Fruit fly (Drosophila melanogaster) whole organism, embryonic: ENCODE measurements around the gene senju.

Source experiments
- C15 ChIP-seq: fragments of 200-800 bp; sonication (Bioruptor generic); IDR thresholded peaks from 3 replicates; pipeline ENCODE4 v1.3.6; 2022; ENCODE audit warnings: missing biosample characterization, missing genetic modification characterization
- CG10431 ChIP-seq: fragments of 200-800 bp; sonication (Bioruptor generic); optimal IDR thresholded peaks from 3 replicates; lab custom pipeline; 2018; ENCODE audit warnings: missing biosample characterization, mild to moderate bottlenecking, missing genetic modification characterization
- CG15479 ChIP-seq: fragments of 200-800 bp; sonication (Bioruptor generic); optimal IDR thresholded peaks from 3 replicates; lab custom pipeline; 2019; ENCODE audit warnings: missing biosample characterization, mild to moderate bottlenecking, missing genetic modification characterization, moderate library complexity
- CG1603 ChIP-seq: fragments of 200-800 bp; sonication (Bioruptor generic); optimal IDR thresholded peaks from 2 replicates; lab custom pipeline; 2019; ENCODE audit warnings: missing biosample characterization, mild to moderate bottlenecking, missing genetic modification characterization, moderate library complexity
- CG18619 ChIP-seq: fragments of 200-800 bp; sonication (Bioruptor generic); optimal IDR thresholded peaks from 3 replicates; lab custom pipeline; 2017; ENCODE audit warnings: missing biosample characterization, mild to moderate bottlenecking, missing genetic modification characterization
- CG2129 ChIP-seq: fragments of 200-800 bp; sonication (Bioruptor generic); IDR thresholded peaks from 2 replicates; pipeline ENCODE4 v1.3.6; 2022; ENCODE audit warnings: missing biosample characterization, missing genetic modification characterization; ENCODE audit not compliant: partially characterized antibody
- CG31365 ChIP-seq: fragments of 200-800 bp; sonication (Bioruptor generic); optimal IDR thresholded peaks from 2 replicates; lab custom pipeline; 2018; ENCODE audit warnings: missing biosample characterization, mild to moderate bottlenecking, missing genetic modification characterization
- CG3407 ChIP-seq: fragments of 200-800 bp; sonication (Bioruptor generic); optimal IDR thresholded peaks from 2 replicates; lab custom pipeline; 2018; ENCODE audit warnings: missing biosample characterization, mild to moderate bottlenecking, missing genetic modification characterization
- CG34422 ChIP-seq: fragments of 200-800 bp; sonication (Bioruptor generic); IDR thresholded peaks from 3 replicates; pipeline ENCODE4 v1.3.6; 2022; ENCODE audit warnings: missing biosample characterization, missing genetic modification characterization
- CG4707 ChIP-seq: fragments of 200-800 bp; sonication (Bioruptor generic); optimal IDR thresholded peaks from 2 replicates; lab custom pipeline; 2018; ENCODE audit warnings: missing biosample characterization, mild to moderate bottlenecking, missing genetic modification characterization, moderate library complexity
- CG7357 ChIP-seq: fragments of 200-800 bp; sonication (Bioruptor generic); IDR thresholded peaks from 3 replicates; pipeline ENCODE4 v1.3.6; 2022; ENCODE audit warnings: missing biosample characterization, missing genetic modification characterization
- CG8089 ChIP-seq: fragments of 200-800 bp; sonication (Bioruptor generic); optimal IDR thresholded peaks from 3 replicates; lab custom pipeline; 2016; ENCODE audit warnings: missing biosample characterization, missing genetic modification characterization
- CG8765 ChIP-seq: fragments of 200-800 bp; sonication (Bioruptor generic); IDR thresholded peaks from 2 replicates; pipeline ENCODE4 v1.3.6; 2022; ENCODE audit warnings: missing biosample characterization, missing genetic modification characterization
- Chrac-16 ChIP-seq: fragments of 200-800 bp; sonication (Bioruptor generic); optimal IDR thresholded peaks from 3 replicates; lab custom pipeline; 2016; ENCODE audit warnings: missing biosample characterization, missing genetic modification characterization
- D19B ChIP-seq: fragments of 200-800 bp; sonication (Bioruptor generic); optimal IDR thresholded peaks from 2 replicates; lab custom pipeline; 2017; ENCODE audit warnings: missing biosample characterization, mild to moderate bottlenecking, missing genetic modification characterization
- Dek ChIP-seq: fragments of 200-800 bp; sonication (Bioruptor generic); optimal IDR thresholded peaks from 3 replicates; lab custom pipeline; 2019; ENCODE audit warnings: missing biosample characterization, mild to moderate bottlenecking, missing genetic modification characterization, moderate library complexity
- Drgx ChIP-seq: fragments of 200-800 bp; sonication (Bioruptor generic); IDR thresholded peaks from 2 replicates; pipeline ENCODE4 v1.3.6; 2022; ENCODE audit warnings: missing biosample characterization, missing genetic modification characterization
- Fer2 ChIP-seq: fragments of 200-800 bp; sonication (Bioruptor generic); optimal IDR thresholded peaks from 2 replicates; lab custom pipeline; 2018; ENCODE audit warnings: missing biosample characterization, mild to moderate bottlenecking, missing genetic modification characterization, moderate library complexity
- Hand ChIP-seq: fragments of 200-800 bp; sonication (Bioruptor generic); optimal IDR thresholded peaks from 2 replicates; lab custom pipeline; 2017; ENCODE audit warnings: mild to moderate bottlenecking, missing biosample characterization, missing genetic modification reagents, missing genetic modification characterization
- HmgZ ChIP-seq: fragments of 200-800 bp; sonication (Bioruptor generic); optimal IDR thresholded peaks from 2 replicates; lab custom pipeline; 2018; ENCODE audit warnings: missing biosample characterization, mild to moderate bottlenecking, missing genetic modification characterization
- Hr3 ChIP-seq: fragments of 200-800 bp; sonication (Bioruptor generic); optimal IDR thresholded peaks from 3 replicates; lab custom pipeline; 2016; ENCODE audit warnings: missing biosample characterization, missing genetic modification characterization
- Mrtf ChIP-seq: fragments of 200-800 bp; sonication (Bioruptor generic); IDR thresholded peaks from 3 replicates; pipeline ENCODE4 v1.3.6; 2022; ENCODE audit warnings: missing biosample characterization, missing genetic modification characterization
- NFAT ChIP-seq: fragments of 200-800 bp; sonication (Bioruptor generic); IDR thresholded peaks from 2 replicates; pipeline ENCODE4 v1.3.6; 2022; ENCODE audit warnings: missing biosample characterization, missing genetic modification characterization
- Poxn ChIP-seq: fragments of 200-800 bp; sonication (Bioruptor generic); IDR thresholded peaks from 2 replicates; pipeline ENCODE4 v1.3.6; 2022; ENCODE audit warnings: missing biosample characterization, missing genetic modification characterization
- TFAM ChIP-seq: fragments of 200-800 bp; sonication (Bioruptor generic); optimal IDR thresholded peaks from 2 replicates; lab custom pipeline; 2017; ENCODE audit warnings: missing biosample characterization, missing genetic modification characterization, inconsistent platforms
- Taf1 ChIP-seq: fragments of 200-800 bp; sonication (Bioruptor generic); IDR thresholded peaks from 2 replicates; pipeline ENCODE4 v1.3.6; 2022; ENCODE audit warnings: missing biosample characterization, missing genetic modification characterization
- ac ChIP-seq: fragments of 200-800 bp; sonication (Bioruptor generic); optimal IDR thresholded peaks from 3 replicates; lab custom pipeline; 2017; ENCODE audit warnings: missing biosample characterization, mild to moderate bottlenecking, missing genetic modification characterization
- bcd ChIP-seq: fragments of 200-800 bp; sonication (Bioruptor generic); optimal IDR thresholded peaks from 2 replicates; lab custom pipeline; 2017; ENCODE audit warnings: missing biosample characterization, mild to moderate bottlenecking, missing genetic modification characterization
- hkb ChIP-seq, 2 experiments: fragments of 200-800 bp in 1 of 2; fragments of >200 bp in 1 of 2; sonication (Bioruptor generic) in 1 of 2; IDR thresholded peaks in 1 of 2; optimal IDR thresholded peaks in 1 of 2; 2 replicates each; pipeline versions ENCODE4 v1.3.6 to Lab custom; 2017 to 2022; ENCODE audit warnings: missing biosample characterization in 1 of 2, missing genetic modification characterization in 1 of 2
- lbe ChIP-seq: fragments of 200-800 bp; sonication (Bioruptor generic); optimal IDR thresholded peaks from 2 replicates; lab custom pipeline; 2016; ENCODE audit warnings: missing biosample characterization, mild to moderate bottlenecking, missing genetic modification characterization
- nerfin-1 ChIP-seq: fragments of 200-800 bp; sonication (Bioruptor generic); optimal IDR thresholded peaks from 3 replicates; lab custom pipeline; 2019; ENCODE audit warnings: missing biosample characterization, mild to moderate bottlenecking, missing genetic modification characterization, moderate library complexity
- pzg ChIP-seq: fragments of 200-800 bp; sonication (Bioruptor generic); optimal IDR thresholded peaks from 3 replicates; lab custom pipeline; 2018; ENCODE audit warnings: missing biosample characterization, mild to moderate bottlenecking, missing genetic modification characterization, moderate library complexity
- ro ChIP-seq: fragments of 200-800 bp; sonication (Bioruptor generic); IDR thresholded peaks from 2 replicates; pipeline ENCODE4 v1.3.6; 2022; ENCODE audit warnings: missing biosample characterization, missing genetic modification characterization
- sisA ChIP-seq: fragments of 200-800 bp; sonication (Bioruptor generic); IDR thresholded peaks from 2 replicates; pipeline ENCODE4 v1.3.6; 2022; ENCODE audit warnings: missing biosample characterization, missing genetic modification characterization
- sqz ChIP-seq: fragments of 200-800 bp; sonication (Bioruptor generic); optimal IDR thresholded peaks from 3 replicates; lab custom pipeline; 2018; ENCODE audit warnings: missing biosample characterization, mild to moderate bottlenecking, missing genetic modification characterization
- tio ChIP-seq: fragments of 200-800 bp; sonication (Bioruptor generic); optimal IDR thresholded peaks from 2 replicates; lab custom pipeline; 2017; ENCODE audit warnings: missing biosample characterization, missing genetic modification characterization, inconsistent platforms
- twi ChIP-seq: fragments of 200-800 bp; optimal IDR thresholded peaks from 2 replicates; lab custom pipeline; 2019; ENCODE audit warnings: missing biosample characterization, mild to moderate bottlenecking, missing genetic modification characterization, moderate library complexity
- z ChIP-seq: fragments of 200-800 bp; sonication (Bioruptor generic); IDR thresholded peaks from 3 replicates; pipeline ENCODE4 v1.3.6; 2022; ENCODE audit warnings: missing biosample characterization, missing genetic modification characterization

Gene senju

DNA sequence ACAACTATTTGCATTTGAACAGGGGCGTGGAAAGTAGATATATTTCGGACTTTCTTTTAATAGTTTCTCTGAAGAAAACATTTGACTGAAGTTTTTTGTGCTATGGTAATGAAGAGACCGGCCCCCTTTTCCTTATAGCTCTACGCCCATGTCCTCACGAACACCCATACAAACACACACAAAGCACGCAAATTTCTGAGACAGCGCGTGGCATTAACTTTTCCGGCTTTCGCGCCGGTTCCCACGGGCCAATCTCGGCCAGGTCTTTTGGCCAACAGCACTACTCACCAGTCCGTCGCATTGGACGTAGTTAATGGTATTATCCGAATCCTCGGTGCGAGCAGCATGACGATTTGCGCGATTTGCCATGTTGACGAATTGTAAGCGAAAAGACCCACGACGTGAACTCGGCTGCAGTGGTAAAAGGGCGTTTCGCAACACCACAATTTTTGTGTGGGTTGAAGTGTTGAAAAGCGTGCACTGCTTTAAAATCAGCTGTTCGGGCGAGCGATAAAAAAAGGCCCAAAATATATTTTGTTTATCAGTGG is at the start of gene senju (continued):
- peak; percentile 94 for TF ChIP-seq CG15479 (GFP tag; lab: Kevin White, UChicago)
- peak; percentile 82 for TF ChIP-seq Hand
- TF ChIP-seq ro (GFP tag; lab: Robert Waterston, UW) = peak; percentile 43; the same call in 1 of the 2 replicates
- peak; percentile 94 for TF ChIP-seq CG34422
- peak; percentile 80 for TF ChIP-seq Mrtf (GFP tag; lab: Robert Waterston, UW)
- no peak; the same call in 2 of the 3 replicates for TF ChIP-seq CG7357 (GFP tag; lab: Robert Waterston, UW)
- TF ChIP-seq CG18619 (GFP tag; lab: Kevin White, UChicago) = peak; percentile 87
- peak; percentile 65 for TF ChIP-seq CG4707
- TF ChIP-seq CG1603 (tag; lab: Kevin White, UChicago) = peak; percentile 76
- TF ChIP-seq Fer2 (tag; lab: Kevin White, UChicago) = peak; percentile 62
- TF ChIP-seq Hr3 (GFP tag; lab: Kevin White, UChicago) = peak; percentile 83
- TF ChIP-seq sisA (GFP tag; lab: Robert Waterston, UW) = peak; percentile 75
- TF ChIP-seq CG2129 (GFP tag; lab: Robert Waterston, UW) = no peak
- peak; percentile 49 for TF ChIP-seq CG10431 (GFP tag; lab: Kevin White, UChicago)
- peak; percentile 88 for TF ChIP-seq HmgZ
- TF ChIP-seq TFAM (GFP tag; lab: Kevin White, UChicago) = no peak
- TF ChIP-seq bcd = peak; percentile 83
- TF ChIP-seq hkb (optimal IDR thresholded peaks at IDR 0.05; lab: Kevin White, UChicago) = no peak
- TF ChIP-seq hkb (GFP tag; IDR thresholded peaks at IDR 0.05; lab: Robert Waterston, UW) = peak; percentile 84
- TF ChIP-seq Taf1 = peak; percentile 60
- peak; percentile 90 for TF ChIP-seq Chrac-16 (GFP tag; lab: Kevin White, UChicago)
- TF ChIP-seq NFAT (GFP tag; lab: Robert Waterston, UW) = peak; percentile 79
- TF ChIP-seq ac (GFP tag; lab: Kevin White, UChicago) = peak; percentile 15
- TF ChIP-seq D19B (GFP tag; lab: Kevin White, UChicago) = peak; percentile 71
- TF ChIP-seq pzg = peak; percentile 95
- TF ChIP-seq nerfin-1 (tag; lab: Kevin White, UChicago) = peak; percentile 71
- 0 out of 3 replicates have a peak, but pooled peaks have one; percentile 33 for TF ChIP-seq z (GFP tag; lab: Robert Waterston, UW)
- peak; percentile 75 for TF ChIP-seq CG31365 (tag; lab: Kevin White, UChicago)
- TF ChIP-seq Drgx = peak; percentile 81
- TF ChIP-seq CG3407 (GFP tag; lab: Kevin White, UChicago) = peak; percentile 66
- peak; percentile 48 for TF ChIP-seq twi (tag; lab: Kevin White, UChicago)
- TF ChIP-seq Dek = peak; percentile 75
- TF ChIP-seq tio (GFP tag; lab: Kevin White, UChicago) = peak; percentile 83
- TF ChIP-seq CG8765 (GFP tag; lab: Robert Waterston, UW) = peak; percentile 50
- TF ChIP-seq CG8089 (GFP tag; lab: Kevin White, UChicago) = peak; percentile 80
- TF ChIP-seq C15 (GFP tag; lab: Robert Waterston, UW) = peak; percentile 64; the same call in 1 of the 3 replicates
- peak; percentile 69 for TF ChIP-seq lbe (GFP tag; lab: Kevin White, UChicago)
- TF ChIP-seq Poxn (GFP tag; lab: Robert Waterston, UW) = no peak
- peak; percentile 95 for TF ChIP-seq sqz (GFP tag; lab: Kevin White, UChicago)
- TF ChIP-seq, all 482 proteins: peak for 433
